Fruit fly (Drosophila melanogaster): ENCODE results near the gene CG32022.

Gene CG32022

DNA sequence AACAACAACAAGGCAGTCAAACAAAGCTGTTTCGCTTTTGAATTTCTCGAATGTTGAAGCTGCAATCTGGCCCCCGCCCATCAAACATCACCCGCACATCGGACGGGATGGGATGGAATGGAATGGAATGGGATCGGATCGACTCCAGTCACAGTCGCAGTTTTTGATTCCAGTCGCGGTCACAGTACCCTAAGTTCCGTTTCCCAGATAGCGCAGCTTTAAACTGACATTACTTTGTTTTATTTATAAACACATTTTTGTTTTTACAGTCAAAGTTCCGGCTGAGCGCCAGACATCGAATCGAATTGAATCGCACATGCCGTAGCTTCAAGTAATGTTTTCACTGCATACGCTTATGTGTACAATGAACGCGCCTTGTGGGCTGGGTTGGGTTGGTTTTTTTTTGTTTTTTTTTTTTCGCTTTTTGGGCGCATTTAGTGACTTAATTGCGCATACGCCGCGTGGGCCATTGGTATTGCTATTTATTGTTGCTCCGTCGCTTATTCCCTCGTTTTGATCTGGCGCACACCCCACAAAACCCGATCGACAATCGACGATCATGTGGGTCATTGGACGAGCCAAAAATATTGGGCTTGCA, 32.3 kb downstream of the CG32022 start:
- TF ChIP-seq ftz-f1 (GFP tag; optimal IDR thresholded peaks at IDR 0.05), result peak; percentile 75
- TF ChIP-seq Dll (GFP tag; IDR thresholded peaks at IDR 0.05; ENCODE audit: partially characterized antibody), result 0 out of 4 replicates have a peak, but pooled peaks have one; percentile 19
- TF ChIP-seq BtbVII (GFP tag; optimal IDR thresholded peaks at IDR 0.05), result no peak
- no peak for TF ChIP-seq nerfin-2 (GFP tag; IDR thresholded peaks at IDR 0.05; ENCODE audit: partially characterized antibody)
- TF ChIP-seq dysf (GFP tag; IDR thresholded peaks at IDR 0.05), result peak; percentile 15; the same call in 1 of the 3 replicates
- TF ChIP-seq CG3995 (GFP tag; optimal IDR thresholded peaks at IDR 0.05), result peak; percentile 90
- TF ChIP-seq tx (GFP tag; optimal IDR thresholded peaks at IDR 0.05), result no peak
- peak; percentile 40 for TF ChIP-seq cwo (GFP tag; optimal IDR thresholded peaks at IDR 0.05)
- TF ChIP-seq pan (optimal IDR thresholded peaks at IDR 0.05), result no peak
- TF ChIP-seq pan (GFP tag; optimal IDR thresholded peaks at IDR 0.05 in 1 of 2, IDR thresholded peaks at IDR 0.05 in 1 of 2), result peak in 1 of 2 experiments; percentile 24
- TF ChIP-seq sd (tag; optimal IDR thresholded peaks at IDR 0.05), result peak; percentile 17
- peak; percentile 18 for TF ChIP-seq CG10543 (GFP tag; optimal IDR thresholded peaks at IDR 0.05)
- no peak for TF ChIP-seq CG15514 (GFP tag; optimal IDR thresholded peaks at IDR 0.05)
- peak; percentile 15; the same call in 1 of the 2 replicates for TF ChIP-seq slbo (GFP tag; IDR thresholded peaks at IDR 0.05)
- peak; percentile 71 for TF ChIP-seq pfk (GFP tag; optimal IDR thresholded peaks at IDR 0.05)
- TF ChIP-seq CG11456 (GFP tag; IDR thresholded peaks at IDR 0.05), result 0 out of 3 replicates have a peak, but pooled peaks have one; percentile 37
- no peak for TF ChIP-seq grn (GFP tag; optimal IDR thresholded peaks at IDR 0.05)
- TF ChIP-seq CG7928 (GFP tag; optimal IDR thresholded peaks at IDR 0.05), result no peak
- 0 out of 3 replicates have a peak, but pooled peaks have one; percentile 34 for TF ChIP-seq Mrtf (GFP tag; IDR thresholded peaks at IDR 0.05)
- TF ChIP-seq CG32532 (GFP tag; IDR thresholded peaks at IDR 0.05), result peak; percentile 5; the same call in 1 of the 2 replicates
- TF ChIP-seq CG18619 (GFP tag; optimal IDR thresholded peaks at IDR 0.05), result no peak
- TF ChIP-seq maf-S (GFP tag; optimal IDR thresholded peaks at IDR 0.05), result no peak
- no peak for TF ChIP-seq Dip2 (GFP tag; IDR thresholded peaks at IDR 0.05)
- no peak for TF ChIP-seq CG8359 (GFP tag; optimal IDR thresholded peaks at IDR 0.05; ENCODE audit: borderline replicate concordance)
- TF ChIP-seq nom (GFP tag; optimal IDR thresholded peaks at IDR 0.05), result peak; percentile 5
- TF ChIP-seq CG13894 (tag; optimal IDR thresholded peaks at IDR 0.05), result peak; percentile 0
- TF ChIP-seq CG18599 (GFP tag; optimal IDR thresholded peaks at IDR 0.05), result peak; percentile 26
- 0 out of 2 replicates have a peak, but pooled peaks have one; percentile 7 for TF ChIP-seq CG9932 (GFP tag; IDR thresholded peaks at IDR 0.05)
- 0 out of 2 replicates have a peak, but pooled peaks have one; percentile 12 for TF ChIP-seq CG31224 (GFP tag; IDR thresholded peaks at IDR 0.05)
- peak; percentile 40; the same call in 1 of the 2 replicates for TF ChIP-seq CG32772 (GFP tag; IDR thresholded peaks at IDR 0.05)
- peak; percentile 4 for TF ChIP-seq caup (GFP tag; optimal IDR thresholded peaks at IDR 0.05; ENCODE audit: severe bottlenecking)
- 0 out of 2 replicates have a peak, but pooled peaks have one; percentile 17 for TF ChIP-seq seq (GFP tag; IDR thresholded peaks at IDR 0.05)
- no peak for TF ChIP-seq CG14441 (GFP tag; IDR thresholded peaks at IDR 0.05)
- TF ChIP-seq CG4707 (GFP tag; optimal IDR thresholded peaks at IDR 0.05), result no peak
- no peak for TF ChIP-seq CG8290 (GFP tag; optimal IDR thresholded peaks at IDR 0.05)
- no peak for TF ChIP-seq CG8290 (tag; optimal IDR thresholded peaks at IDR 0.05)
- peak; percentile 76; the same call in 1 of the 4 replicates for TF ChIP-seq chinmo (GFP tag; IDR thresholded peaks at IDR 0.05; ENCODE audit: partially characterized antibody)
- peak; percentile 58 for TF ChIP-seq Atf6 (GFP tag; IDR thresholded peaks at IDR 0.05)
- TF ChIP-seq eyg (GFP tag; optimal IDR thresholded peaks at IDR 0.05), result peak; percentile 15
- TF ChIP-seq jumu (GFP tag; optimal IDR thresholded peaks at IDR 0.05), result no peak
- TF ChIP-seq CG6683 (GFP tag; optimal IDR thresholded peaks at IDR 0.05), result no peak
- no peak for TF ChIP-seq CG7839 (tag; optimal IDR thresholded peaks at IDR 0.05)
- TF ChIP-seq zfh1 (GFP tag; IDR thresholded peaks at IDR 0.05), result 0 out of 3 replicates have a peak, but pooled peaks have one; percentile 14
- TF ChIP-seq CG43689 (GFP tag; IDR thresholded peaks at IDR 0.05), result 0 out of 2 replicates have a peak, but pooled peaks have one; percentile 6
- no peak for TF ChIP-seq CG5245 (GFP tag; optimal IDR thresholded peaks at IDR 0.05)
- TF ChIP-seq CG4854 (GFP tag; optimal IDR thresholded peaks at IDR 0.05), result no peak
- no peak for TF ChIP-seq CG10959 (GFP tag; IDR thresholded peaks at IDR 0.05)
- TF ChIP-seq CG12299 (tag; optimal IDR thresholded peaks at IDR 0.05), result no peak
